Worm (Caenorhabditis elegans) whole organism, early embryonic: ENCODE data around the gene W08F4.12.

Experiments used
- B0310.2 ChIP-seq: sonication (generic microtip); optimal IDR thresholded peaks from 2 replicates; lab custom pipeline; 2016; ENCODE audit warnings: mild to moderate bottlenecking, missing genetic modification characterization, missing compliant biosample characterization
- aly-1 ChIP-seq: sonication (generic microtip); optimal IDR thresholded peaks from 2 replicates; lab custom pipeline; 2016; ENCODE audit warnings: missing genetic modification characterization, missing compliant biosample characterization
- ama-1 ChIP-seq: fragments of 150-350 bp; optimal IDR thresholded peaks from 2 replicates; lab custom pipeline; 2014
- ceh-36 ChIP-seq: sonication (generic microtip); optimal IDR thresholded peaks from 2 replicates; lab custom pipeline; 2016; ENCODE audit warnings: missing genetic modification characterization, inconsistent platforms, missing compliant biosample characterization
- flt-1 ChIP-seq: fragments of 200-800 bp; sonication (Bioruptor generic); IDR thresholded peaks from 2 replicates; pipeline ENCODE4 v1.3.6; 2022; ENCODE audit warnings: missing genetic modification characterization, missing compliant biosample characterization
- hmbx-1 ChIP-seq: sonication (generic microtip); optimal IDR thresholded peaks from 2 replicates; lab custom pipeline; 2016; ENCODE audit warnings: mild to moderate bottlenecking, missing genetic modification characterization, missing compliant biosample characterization
- hmg-4 ChIP-seq: fragments of 200-800 bp; sonication (Bioruptor generic); optimal IDR thresholded peaks from 2 replicates; lab custom pipeline; 2018; ENCODE audit warnings: mild to moderate bottlenecking, missing genetic modification characterization, missing compliant biosample characterization
- scrt-1 ChIP-seq: fragments of 200-800 bp; sonication (Bioruptor generic); IDR thresholded peaks from 2 replicates; pipeline ENCODE4 v1.3.6; 2022; ENCODE audit warnings: missing genetic modification characterization, missing compliant biosample characterization
- tbx-37 ChIP-seq: fragments of 200-800 bp; sonication (Bioruptor generic); conservative IDR thresholded peaks from 2 replicates; pipeline ENCODE4 v1.3.6; 2022; ENCODE audit warnings: missing genetic modification reagents, missing genetic modification characterization, missing compliant biosample characterization

DNA sequence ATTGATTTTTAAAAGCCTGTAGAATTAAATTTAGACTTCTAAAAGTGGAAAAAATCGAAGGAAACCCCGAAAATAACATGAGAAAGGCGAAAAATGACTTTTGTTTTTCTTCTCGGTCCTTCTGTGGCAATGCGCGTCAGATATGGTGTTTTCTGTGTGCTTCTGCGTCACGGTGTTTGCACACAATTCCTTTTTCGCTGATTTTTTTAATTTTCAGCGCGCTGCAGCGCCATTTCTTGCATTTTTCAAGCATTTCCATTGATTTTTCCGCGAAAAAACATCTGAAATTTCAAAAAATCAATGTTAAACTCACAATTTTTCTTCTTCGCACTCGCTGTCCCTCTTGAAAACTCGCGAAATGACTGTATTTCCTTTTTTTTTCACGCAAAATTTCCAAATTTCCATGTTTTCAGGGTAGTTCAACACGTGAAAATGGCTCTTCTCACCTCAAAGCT lies 4.0 kb downstream of the W08F4.12 start, which contains the start of the genes cdc-37 and W08F4.3:
- TF ChIP-seq ama-1 (lab: Kevin White, UChicago), result no peak
- TF ChIP-seq tbx-37 (GFP tag; lab: Robert Waterston, UW), result no peak
- TF ChIP-seq scrt-1 (GFP tag; lab: Robert Waterston, UW), result no peak
- no peak for TF ChIP-seq flt-1 (GFP tag; lab: Robert Waterston, UW)
- no peak for TF ChIP-seq hmg-4
- no peak for TF ChIP-seq ceh-36 (tag; lab: Kevin White, UChicago)
- TF ChIP-seq aly-1 (tag; lab: Kevin White, UChicago), result no peak
- TF ChIP-seq hmbx-1 (tag; lab: Kevin White, UChicago), result no peak
- no peak for TF ChIP-seq B0310.2 (tag; lab: Kevin White, UChicago)
